Fruit fly (Drosophila melanogaster) whole organism, adult: ENCODE measurements around the gene nullo.

Experiments used
- CG14711 ChIP-seq: fragments of 200-800 bp; sonication (Bioruptor generic); optimal IDR thresholded peaks from 2 replicates; lab custom pipeline; 2018; ENCODE audit warnings: missing biosample characterization, mild to moderate bottlenecking, missing genetic modification characterization, moderate library complexity
- CG1620 ChIP-seq: fragments of 200-800 bp; sonication (Bioruptor generic); optimal IDR thresholded peaks from 2 replicates; lab custom pipeline; 2016; ENCODE audit warnings: missing biosample characterization, missing genetic modification characterization
- CG33017 ChIP-seq: fragments of 200-800 bp; sonication (Bioruptor generic); optimal IDR thresholded peaks from 2 replicates; lab custom pipeline; 2018; ENCODE audit warnings: missing biosample characterization, mild to moderate bottlenecking, missing genetic modification characterization, moderate library complexity
- CG7101 ChIP-seq: fragments of 200-800 bp; sonication (Bioruptor generic); optimal IDR thresholded peaks from 2 replicates; lab custom pipeline; 2018; ENCODE audit warnings: missing biosample characterization, mild to moderate bottlenecking, missing genetic modification characterization, moderate library complexity
- Crg-1 ChIP-seq: fragments of 200-800 bp; sonication (Bioruptor generic); optimal IDR thresholded peaks from 2 replicates; lab custom pipeline; 2016; ENCODE audit warnings: missing biosample characterization, missing genetic modification characterization
- cnc ChIP-seq, 2 experiments: fragments of >200 bp; optimal IDR thresholded peaks; 2 replicates each; lab custom pipeline; 2017
- kay ChIP-seq: fragments of 200-800 bp; sonication (Bioruptor generic); peaks from one replicate; lab custom pipeline; 2016; ENCODE audit warnings: missing biosample characterization, missing genetic modification characterization, borderline replicate concordance
- pad ChIP-seq: fragments of 200-800 bp; sonication (Bioruptor generic); optimal IDR thresholded peaks from 3 replicates; lab custom pipeline; 2017; ENCODE audit warnings: missing biosample characterization, missing genetic modification characterization, mild to moderate bottlenecking, moderate library complexity, missing genetic modification reagents
- tj ChIP-seq: fragments of 200-800 bp; sonication (Bioruptor generic); optimal IDR thresholded peaks from 3 replicates; lab custom pipeline; 2017; ENCODE audit warnings: missing biosample characterization, mild to moderate bottlenecking, missing genetic modification characterization, moderate library complexity

- no peak for TF ChIP-seq CG7101 (tag; lab: Kevin White, UChicago)
- no peak for TF ChIP-seq pad (GFP tag; lab: Kevin White, UChicago)
- no peak for TF ChIP-seq CG33017 (tag; lab: Kevin White, UChicago)
- TF ChIP-seq cnc (optimal IDR thresholded peaks at IDR 0.05; lab: Kevin White, UChicago), result no peak
- TF ChIP-seq kay (GFP tag; lab: Kevin White, UChicago), result no peak
- TF ChIP-seq CG1620 (GFP tag; lab: Kevin White, UChicago), result no peak
- no peak for TF ChIP-seq Crg-1
- TF ChIP-seq CG14711, result no peak
- TF ChIP-seq tj (GFP tag; lab: Kevin White, UChicago), result no peak
These were observed 33.1 kb downstream of the nullo start for dm6 chrX:7082407-7082806.
